Worm (Caenorhabditis elegans) whole organism, mixed stage, embryonic: ENCODE results near the gene taf-9.

Experiments
- M03D4.4 ChIP-seq: sonication (generic microtip); optimal IDR thresholded peaks from 2 replicates; lab custom pipeline; 2017; ENCODE audit warnings: mild to moderate bottlenecking, missing genetic modification characterization, missing compliant biosample characterization
- bed-3 ChIP-seq: fragments of 200-800 bp; sonication (Bioruptor generic); optimal IDR thresholded peaks from 3 replicates; lab custom pipeline; 2018; ENCODE audit warnings: mild to moderate bottlenecking, missing genetic modification characterization, moderate library complexity, missing compliant biosample characterization
- blmp-1 ChIP-seq: fragments of 150-350 bp; optimal IDR thresholded peaks from 2 replicates; lab custom pipeline; 2014; ENCODE audit warnings: missing biosample characterization, missing genetic modification characterization
- ceh-43 ChIP-seq: fragments of 200-800 bp; sonication (Bioruptor generic); optimal IDR thresholded peaks from 2 replicates; lab custom pipeline; 2018; ENCODE audit warnings: mild to moderate bottlenecking, missing genetic modification characterization, moderate library complexity, missing compliant biosample characterization
- ceh-83 ChIP-seq: fragments of 200-800 bp; sonication (Bioruptor generic); optimal IDR thresholded peaks from 2 replicates; lab custom pipeline; 2018; ENCODE audit warnings: mild to moderate bottlenecking, missing genetic modification characterization, missing compliant biosample characterization
- elt-1 ChIP-seq: sonication (generic microtip); optimal IDR thresholded peaks from 2 replicates; lab custom pipeline; 2017; ENCODE audit warnings: missing genetic modification characterization, mild to moderate bottlenecking, missing compliant biosample characterization, antibody characterized with exemption, moderate library complexity, borderline replicate concordance; ENCODE audit not compliant: insufficient read depth
- elt-3 ChIP-seq: fragments of 150-350 bp; optimal IDR thresholded peaks from 2 replicates; lab custom pipeline; 2014; ENCODE audit warnings: missing biosample characterization, missing genetic modification characterization
- flh-1 ChIP-seq: fragments of 200-800 bp; sonication (Bioruptor generic); optimal IDR thresholded peaks from 2 replicates; lab custom pipeline; 2018; ENCODE audit warnings: mild to moderate bottlenecking, missing genetic modification characterization, moderate library complexity, missing compliant biosample characterization
- ham-2 ChIP-seq: fragments of 200-800 bp; sonication (Bioruptor generic); optimal IDR thresholded peaks from 2 replicates; lab custom pipeline; 2018; ENCODE audit warnings: mild to moderate bottlenecking, missing genetic modification characterization, missing compliant biosample characterization
- lin-13 ChIP-seq: fragments of 150-350 bp; optimal IDR thresholded peaks from 2 replicates; lab custom pipeline; 2014; ENCODE audit warnings: missing biosample characterization, missing genetic modification characterization
- lin-32 ChIP-seq: fragments of 200-800 bp; sonication (Bioruptor generic); optimal IDR thresholded peaks from 2 replicates; lab custom pipeline; 2018; ENCODE audit warnings: mild to moderate bottlenecking, missing genetic modification characterization, missing compliant biosample characterization
- lsy-2 ChIP-seq: fragments of 150-350 bp; optimal IDR thresholded peaks from 2 replicates; lab custom pipeline; 2014; ENCODE audit warnings: missing biosample characterization, missing genetic modification characterization
- mab-5 ChIP-seq: fragments of 150-350 bp; optimal IDR thresholded peaks from 2 replicates; lab custom pipeline; 2014; ENCODE audit warnings: missing biosample characterization, missing genetic modification characterization
- mep-1 ChIP-seq: fragments of 150-350 bp; optimal IDR thresholded peaks from 2 replicates; lab custom pipeline; 2017; ENCODE audit warnings: missing biosample characterization, missing genetic modification reagents, missing genetic modification characterization, inconsistent platforms
- nhr-12 ChIP-seq: fragments of 150-350 bp; optimal IDR thresholded peaks from 2 replicates; lab custom pipeline; 2014; ENCODE audit warnings: missing biosample characterization, missing genetic modification characterization
- nhr-2 ChIP-seq: fragments of 150-350 bp; optimal IDR thresholded peaks from 2 replicates; lab custom pipeline; 2014; ENCODE audit warnings: missing biosample characterization, missing genetic modification characterization
- nhr-28 ChIP-seq: fragments of 150-350 bp; optimal IDR thresholded peaks from 2 replicates; lab custom pipeline; 2014; ENCODE audit warnings: missing biosample characterization, missing genetic modification characterization
- nhr-76 ChIP-seq: sonication (generic microtip); optimal IDR thresholded peaks from 2 replicates; lab custom pipeline; 2017; ENCODE audit warnings: missing biosample characterization, missing genetic modification characterization
- pha-4 ChIP-seq: fragments of 150-350 bp; optimal IDR thresholded peaks from 2 replicates; lab custom pipeline; 2018; ENCODE audit warnings: missing biosample characterization, missing genetic modification reagents, missing genetic modification characterization
- snpc-4 ChIP-seq: fragments of 150-350 bp; optimal IDR thresholded peaks from 2 replicates; lab custom pipeline; 2014; ENCODE audit warnings: missing biosample characterization, missing genetic modification characterization
- sptf-1 ChIP-seq: sonication (generic microtip); optimal IDR thresholded peaks from 2 replicates; lab custom pipeline; 2017; ENCODE audit warnings: mild to moderate bottlenecking, missing genetic modification characterization, moderate library complexity, missing compliant biosample characterization
- tbx-8 ChIP-seq: fragments of 200-800 bp; sonication (Bioruptor generic); optimal IDR thresholded peaks from 2 replicates; lab custom pipeline; 2018; ENCODE audit warnings: mild to moderate bottlenecking, missing genetic modification characterization, moderate library complexity, missing compliant biosample characterization
- unc-39 ChIP-seq: fragments of 150-350 bp; optimal IDR thresholded peaks from 2 replicates; lab custom pipeline; 2014; ENCODE audit warnings: missing biosample characterization, missing genetic modification characterization
- unc-62 ChIP-seq: fragments of 150-350 bp; optimal IDR thresholded peaks from 2 replicates; lab custom pipeline; 2014; ENCODE audit warnings: missing biosample characterization, missing genetic modification reagents, missing genetic modification characterization
- ztf-11 ChIP-seq: fragments of 150-350 bp; optimal IDR thresholded peaks from 2 replicates; lab custom pipeline; 2014; ENCODE audit warnings: missing biosample characterization, missing genetic modification characterization

Gene taf-9

ce11 chrIII:13624226-13624625, at the start of gene taf-9:
Gene taf-9, plus strand, starts transcription at chrIII:13624276.
- TF ChIP-seq ceh-83 (GFP tag; lab: Kevin White, UChicago) (no peak), ztf-11 (tag; lab: Kevin White, UChicago) (no peak), lin-13 (tag; lab: Kevin White, UChicago) (no peak), ceh-43 (no peak), bed-3 (GFP tag; lab: Kevin White, UChicago) (no peak), flh-1 (GFP tag; lab: Kevin White, UChicago) (no peak), lin-32 (no peak), mab-5 (tag; lab: Kevin White, UChicago) (no peak), elt-1 (tag; lab: Kevin White, UChicago) (no peak), elt-3 (tag; lab: Kevin White, UChicago) (no peak)

ce11 chrIII:13575610-13576232, 48.4 kb upstream of the taf-9 start, which contains the start of gene osm-7:
Gene osm-7, plus strand, starts transcription at chrIII:13576182.
- TF ChIP-seq flh-1 (GFP tag; lab: Kevin White, UChicago) (no peak), tbx-8 (GFP tag; lab: Kevin White, UChicago) (no peak), lsy-2 (tag; lab: Kevin White, UChicago) (no peak), nhr-2 (tag; lab: Kevin White, UChicago) (no peak), mab-5 (tag; lab: Kevin White, UChicago) (no peak), snpc-4 (tag; lab: Kevin White, UChicago) (no peak)
- TF ChIP-seq, all 35 proteins: peak for 0

- no peak for TF ChIP-seq blmp-1 (tag; lab: Kevin White, UChicago)
Measured at ce11 chrIII:13580076-13580475, 44.0 kb upstream of the taf-9 start.

- TF ChIP-seq tbx-8 (GFP tag; lab: Kevin White, UChicago), result no peak
- TF ChIP-seq nhr-28 (tag; lab: Kevin White, UChicago), result no peak
Measured at ce11 chrIII:13580538-13580937, 43.5 kb upstream of the taf-9 start, which contains the start of gene T05D4.5. Gene T05D4.5, plus strand, starts transcription at chrIII:13580838.

ce11 chrIII:13581727-13582126, 42.3 kb upstream of the taf-9 start:
- peak; percentile 15 for TF ChIP-seq ceh-83 (GFP tag; lab: Kevin White, UChicago)
- TF ChIP-seq unc-39 (tag; lab: Kevin White, UChicago), result no peak

- TF ChIP-seq nhr-28 (tag; lab: Kevin White, UChicago) (no peak), lin-13 (tag; lab: Kevin White, UChicago) (no peak), pha-4 (tag; lab: Kevin White, UChicago) (no peak), nhr-76 (tag; lab: Kevin White, UChicago) (no peak), mab-5 (tag; lab: Kevin White, UChicago) (no peak)
- TF ChIP-seq, all 35 proteins: peak for 0
Measured at ce11 chrIII:13600254-13600653, 23.8 kb upstream of the taf-9 start.

- TF ChIP-seq mep-1 (tag; lab: Kevin White, UChicago) (no peak), nhr-2 (tag; lab: Kevin White, UChicago) (no peak), M03D4.4 (tag; lab: Kevin White, UChicago) (no peak)
Measured at ce11 chrIII:13604834-13605233, 19.2 kb upstream of the taf-9 start.

- TF ChIP-seq nhr-2 (tag; lab: Kevin White, UChicago) (no peak), unc-62 (GFP tag; lab: Kevin White, UChicago) (no peak), ztf-11 (tag; lab: Kevin White, UChicago) (no peak), lin-13 (tag; lab: Kevin White, UChicago) (no peak), bed-3 (GFP tag; lab: Kevin White, UChicago) (no peak), nhr-12 (tag; lab: Kevin White, UChicago) (no peak), nhr-76 (tag; lab: Kevin White, UChicago) (no peak), blmp-1 (tag; lab: Kevin White, UChicago) (no peak), ham-2 (no peak), ceh-83 (GFP tag; lab: Kevin White, UChicago) (no peak), pha-4 (tag; lab: Kevin White, UChicago) (no peak), elt-3 (tag; lab: Kevin White, UChicago) (no peak), sptf-1 (tag; lab: Kevin White, UChicago) (no peak), unc-39 (tag; lab: Kevin White, UChicago) (no peak), M03D4.4 (tag; lab: Kevin White, UChicago) (no peak)
Measured at ce11 chrIII:13606016-13606530, 18.0 kb upstream of the taf-9 start, which contains the start of gene act-5. Gene act-5, minus strand, starts transcription at chrIII:13606066.
